Worm (Caenorhabditis elegans) whole organism, L2 larva: ENCODE measurements around the gene ZK377.15.

Experiments
- ama-1 ChIP-seq: fragments of 150-350 bp; optimal IDR thresholded peaks from 2 replicates; lab custom pipeline; 2018; ENCODE audit warnings: inconsistent platforms
- blmp-1 ChIP-seq: sonication (generic microtip); optimal IDR thresholded peaks from 2 replicates; lab custom pipeline; 2017; ENCODE audit warnings: missing genetic modification characterization, mild to moderate bottlenecking, missing compliant biosample characterization, antibody characterized with exemption, moderate library complexity; ENCODE audit not compliant: insufficient read depth
- elt-1 ChIP-seq: fragments of 150-350 bp; optimal IDR thresholded peaks from 2 replicates; lab custom pipeline; 2014; ENCODE audit warnings: missing biosample characterization, missing genetic modification characterization
- elt-3 ChIP-seq: sonication (generic microtip); optimal IDR thresholded peaks from 2 replicates; lab custom pipeline; 2017; ENCODE audit warnings: missing biosample characterization, missing genetic modification characterization
- lin-13 ChIP-seq: fragments of 150-350 bp; optimal IDR thresholded peaks from 2 replicates; lab custom pipeline; 2014; ENCODE audit warnings: missing biosample characterization, missing genetic modification reagents, missing genetic modification characterization
- lin-39 ChIP-seq: fragments of 150-350 bp; optimal IDR thresholded peaks from 2 replicates; lab custom pipeline; 2014; ENCODE audit warnings: missing biosample characterization, missing genetic modification reagents, missing genetic modification characterization
- skn-1 ChIP-seq: sonication (generic microtip); optimal IDR thresholded peaks from 2 replicates; lab custom pipeline; 2017; ENCODE audit warnings: missing biosample characterization, missing genetic modification characterization
- ztf-11 ChIP-seq: sonication (generic microtip); optimal IDR thresholded peaks from 2 replicates; lab custom pipeline; 2017; ENCODE audit warnings: missing biosample characterization, missing genetic modification characterization
- ztf-4 ChIP-seq: fragments of 150-350 bp; optimal IDR thresholded peaks from 2 replicates; lab custom pipeline; 2014; ENCODE audit warnings: missing biosample characterization, missing genetic modification characterization

ce11 chrX:3419084-3419483 is 46.6 kb downstream of the ZK377.15 start, which contains the start of gene C04F6.7:
- no peak for TF ChIP-seq lin-13
- TF ChIP-seq elt-1, result no peak
- TF ChIP-seq lin-39 (tag; lab: Kevin White, UChicago), result no peak
- no peak for TF ChIP-seq blmp-1 (tag; lab: Kevin White, UChicago)
- TF ChIP-seq skn-1 (tag; lab: Kevin White, UChicago), result no peak
- TF ChIP-seq elt-3 (tag; lab: Kevin White, UChicago), result no peak
- no peak for TF ChIP-seq ztf-4
- no peak for TF ChIP-seq ama-1 (lab: Kevin White, UChicago)
- no peak for TF ChIP-seq ztf-11 (tag; lab: Kevin White, UChicago)
